Fruit fly (Drosophila melanogaster) whole organism, embryonic: ENCODE measurements around the gene CG31064.

Experiments used
- CG12942 ChIP-seq: fragments of 200-800 bp; sonication (Bioruptor generic); optimal IDR thresholded peaks from 3 replicates; lab custom pipeline; 2016; ENCODE audit warnings: missing biosample characterization, missing genetic modification characterization
- CG13287 ChIP-seq: fragments of 200-800 bp; sonication (Bioruptor generic); IDR thresholded peaks from 2 replicates; pipeline ENCODE4 v1.3.6; 2022; ENCODE audit warnings: missing biosample characterization, missing genetic modification characterization; ENCODE audit not compliant: partially characterized antibody
- CG8359 ChIP-seq: fragments of 200-800 bp; sonication (Bioruptor generic); optimal IDR thresholded peaks from 2 replicates; lab custom pipeline; 2017; ENCODE audit warnings: missing biosample characterization, mild to moderate bottlenecking, missing genetic modification characterization, borderline replicate concordance
- CG8924 ChIP-seq: fragments of 200-800 bp; optimal IDR thresholded peaks from 3 replicates; lab custom pipeline; 2019; ENCODE audit warnings: missing biosample characterization, mild to moderate bottlenecking, missing genetic modification characterization, moderate library complexity
- Doc2 ChIP-seq: fragments of 200-800 bp; sonication (Bioruptor generic); IDR thresholded peaks from 2 replicates; pipeline ENCODE4 v1.3.6; 2022; ENCODE audit warnings: missing biosample characterization, missing genetic modification characterization
- Drgx ChIP-seq: fragments of 200-800 bp; sonication (Bioruptor generic); IDR thresholded peaks from 2 replicates; pipeline ENCODE4 v1.3.6; 2022; ENCODE audit warnings: missing biosample characterization, missing genetic modification characterization
- Hr78 ChIP-seq, 2 experiments: fragments of 200-800 bp in 1 of 2; fragments of >200 bp in 1 of 2; sonication (Bioruptor generic) in 1 of 2; optimal IDR thresholded peaks; 2 replicates each; lab custom pipeline; 2017 to 2019; ENCODE audit warnings: missing biosample characterization in 2 of 2, missing genetic modification characterization in 2 of 2, mild to moderate bottlenecking in 1 of 2, moderate library complexity in 1 of 2
- Lhr ChIP-seq: fragments of 200-800 bp; sonication (Bioruptor generic); optimal IDR thresholded peaks from 3 replicates; lab custom pipeline; 2017; ENCODE audit warnings: mild to moderate bottlenecking, missing biosample characterization, missing genetic modification reagents, missing genetic modification characterization
- Myb ChIP-seq: fragments of 200-800 bp; sonication (Bioruptor generic); optimal IDR thresholded peaks from 2 replicates; lab custom pipeline; 2016; ENCODE audit warnings: missing biosample characterization, missing genetic modification characterization
- Neu2 ChIP-seq: fragments of 200-800 bp; sonication (Bioruptor generic); optimal IDR thresholded peaks from 3 replicates; lab custom pipeline; 2016; ENCODE audit warnings: missing biosample characterization, missing genetic modification characterization, borderline replicate concordance
- Ravus ChIP-seq: fragments of 200-800 bp; sonication (Bioruptor generic); IDR thresholded peaks from 2 replicates; pipeline ENCODE4 v1.3.6; 2022; ENCODE audit warnings: missing biosample characterization, missing genetic modification characterization
- Sox100B ChIP-seq: fragments of 200-800 bp; sonication (Bioruptor generic); optimal IDR thresholded peaks from 3 replicates; lab custom pipeline; 2018; ENCODE audit warnings: missing biosample characterization, mild to moderate bottlenecking, missing genetic modification characterization
- Sox102F ChIP-seq: fragments of 200-800 bp; sonication (Bioruptor generic); optimal IDR thresholded peaks from 2 replicates; lab custom pipeline; 2018; ENCODE audit warnings: missing biosample characterization, mild to moderate bottlenecking, missing genetic modification characterization, moderate library complexity
- bsh ChIP-seq, 2 experiments: fragments of 200-800 bp; sonication (Bioruptor generic); optimal IDR thresholded peaks; 2 replicates each; lab custom pipeline; 2017 to 2018; ENCODE audit warnings: mild to moderate bottlenecking in 2 of 2, missing biosample characterization in 2 of 2, missing genetic modification characterization in 2 of 2, moderate library complexity in 1 of 2
- ham ChIP-seq: fragments of 200-800 bp; sonication (Bioruptor generic); IDR thresholded peaks from 2 replicates; pipeline ENCODE4 v1.3.6; 2022; ENCODE audit warnings: missing biosample characterization, missing genetic modification characterization
- lov ChIP-seq, 2 experiments: fragments of 200-800 bp in 1 of 2; fragments of >200 bp in 1 of 2; sonication (Bioruptor generic) in 1 of 2; IDR thresholded peaks in 1 of 2; optimal IDR thresholded peaks in 1 of 2; 2 replicates in 1 of 2; 3 replicates in 1 of 2; pipeline versions ENCODE4 v1.3.6 to Lab custom; 2017 to 2022; ENCODE audit warnings: missing biosample characterization in 1 of 2, missing genetic modification characterization in 1 of 2
- wek ChIP-seq: fragments of 200-800 bp; sonication (Bioruptor generic); optimal IDR thresholded peaks from 3 replicates; lab custom pipeline; 2018; ENCODE audit warnings: missing biosample characterization, mild to moderate bottlenecking, missing genetic modification characterization, moderate library complexity

Gene CG31064

DNA sequence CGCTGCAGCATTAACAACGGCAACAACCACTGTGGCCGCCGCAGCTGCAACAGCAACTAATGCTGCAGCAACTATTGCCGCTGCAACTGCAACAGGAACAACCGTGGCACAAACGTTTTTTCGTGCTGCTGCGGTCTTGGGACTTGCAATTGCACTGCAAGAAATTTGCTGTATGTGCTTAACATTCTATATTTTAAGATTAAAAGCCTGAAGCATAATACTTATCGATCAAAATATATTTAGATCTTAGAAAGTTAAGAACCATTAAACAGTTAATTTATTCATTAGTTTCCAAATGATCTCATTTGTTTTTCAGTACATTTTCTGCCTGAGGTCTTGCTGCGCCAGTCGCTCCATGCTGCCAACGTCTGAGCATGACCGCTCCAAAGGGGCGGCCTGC, 57.8 kb downstream of the CG31064 start:
- TF ChIP-seq Doc2 (GFP tag; lab: Robert Waterston, UW) = no peak
- TF ChIP-seq Lhr (GFP tag; lab: Kevin White, UChicago) = no peak
- TF ChIP-seq ham = no peak
- TF ChIP-seq CG8924 = no peak
- no peak for TF ChIP-seq Neu2
- TF ChIP-seq Sox102F (GFP tag; lab: Kevin White, UChicago) = no peak
- peak in 1 of 2 experiments; percentile 33 for TF ChIP-seq bsh (GFP tag; optimal IDR thresholded peaks at IDR 0.05; lab: Kevin White, UChicago)
- TF ChIP-seq Myb (GFP tag; lab: Kevin White, UChicago) = no peak
- no peak for TF ChIP-seq CG8359 (GFP tag; lab: Kevin White, UChicago)
- TF ChIP-seq lov (optimal IDR thresholded peaks at IDR 0.05; lab: Kevin White, UChicago) = no peak
- no peak for TF ChIP-seq lov (GFP tag; IDR thresholded peaks at IDR 0.05; lab: Robert Waterston, UW)
- TF ChIP-seq CG12942 (GFP tag; lab: Kevin White, UChicago) = no peak
- no peak for TF ChIP-seq wek
- peak; percentile 81 for TF ChIP-seq Drgx (GFP tag; lab: Robert Waterston, UW)
- no peak for TF ChIP-seq Sox100B (GFP tag; lab: Kevin White, UChicago)
- TF ChIP-seq Ravus (GFP tag; lab: Robert Waterston, UW) = no peak
- no peak for TF ChIP-seq Hr78 (GFP tag; optimal IDR thresholded peaks at IDR 0.05; lab: Kevin White, UChicago)
- TF ChIP-seq CG13287 = no peak
- TF ChIP-seq, all 482 proteins: peak for 2
